Fruit fly (Drosophila melanogaster) whole organism, larva: Measurements from ENCODE around the gene BomT3.

Source experiments
- noc ChIP-seq: fragments of 200-800 bp; sonication (Bioruptor generic); optimal IDR thresholded peaks from 3 replicates; lab custom pipeline; 2019; ENCODE audit warnings: missing biosample characterization, mild to moderate bottlenecking, missing genetic modification characterization, moderate library complexity

Gene BomT3

dm6 chr3R:22086297-22086696 lies at the start of gene BomT3:
BomT3 (minus strand) TSS chr3R:22086397.
- no peak for TF ChIP-seq noc (tag; lab: Kevin White, UChicago)

dm6 chr3R:22135503-22135902 lies 49.3 kb upstream of the BomT3 start:
- no peak for TF ChIP-seq noc (tag; lab: Kevin White, UChicago)

- no peak for TF ChIP-seq noc (tag; lab: Kevin White, UChicago)
Observed at dm6 chr3R:22134462-22134861, 48.3 kb upstream of the BomT3 start.

- no peak for TF ChIP-seq noc (tag; lab: Kevin White, UChicago)
Observed at dm6 chr3R:22133337-22134014, 47.3 kb upstream of the BomT3 start, which contains the start of gene SKIP. SKIP (plus strand) TSS chr3R:22133830.

dm6 chr3R:22124863-22125262 lies 38.7 kb upstream of the BomT3 start:
- TF ChIP-seq noc (tag; lab: Kevin White, UChicago): no peak

- no peak for TF ChIP-seq noc (tag; lab: Kevin White, UChicago)
Observed at dm6 chr3R:22123347-22123746, 37.1 kb upstream of the BomT3 start.

dm6 chr3R:22121220-22121619 lies 35.0 kb upstream of the BomT3 start:
- TF ChIP-seq noc (tag; lab: Kevin White, UChicago): peak; percentile 75

- TF ChIP-seq noc (tag; lab: Kevin White, UChicago): no peak
Observed at dm6 chr3R:22119761-22120160, 33.6 kb upstream of the BomT3 start, which contains the start of gene CG42390. CG42390 (plus strand) TSS chr3R:22120061.

dm6 chr3R:22119354-22119753 lies 33.2 kb upstream of the BomT3 start, which contains the start of gene Ir94c:
Ir94c (minus strand) TSS chr3R:22119454.
- TF ChIP-seq noc (tag; lab: Kevin White, UChicago): no peak

dm6 chr3R:22117149-22117548 lies 31.0 kb upstream of the BomT3 start, which contains the start of gene Ir94b:
Ir94b (minus strand) TSS chr3R:22117249.
- no peak for TF ChIP-seq noc (tag; lab: Kevin White, UChicago)

- TF ChIP-seq noc (tag; lab: Kevin White, UChicago): no peak
Observed at dm6 chr3R:22113127-22113526, 26.9 kb upstream of the BomT3 start, which contains the start of gene Ir94a. Ir94a (plus strand) TSS chr3R:22113427.

dm6 chr3R:22108316-22108715 lies 22.1 kb upstream of the BomT3 start:
- no peak for TF ChIP-seq noc (tag; lab: Kevin White, UChicago)

- TF ChIP-seq noc (tag; lab: Kevin White, UChicago): no peak
Observed at dm6 chr3R:22103114-22103513, 16.9 kb upstream of the BomT3 start, which contains the start of gene CG13407. CG13407 (plus strand) TSS chr3R:22103414.

- TF ChIP-seq noc (tag; lab: Kevin White, UChicago): no peak
Observed at dm6 chr3R:22096893-22097292, 10.7 kb upstream of the BomT3 start.

dm6 chr3R:22093950-22094349 lies 7.8 kb upstream of the BomT3 start:
- no peak for TF ChIP-seq noc (tag; lab: Kevin White, UChicago)

- no peak for TF ChIP-seq noc (tag; lab: Kevin White, UChicago)
Observed at dm6 chr3R:22086775-22087174, 578 bp upstream of the BomT3 start, which contains the start of gene BomBc3. BomBc3 (plus strand) TSS chr3R:22087075.

- TF ChIP-seq noc (tag; lab: Kevin White, UChicago): no peak
Observed at dm6 chr3R:22080161-22080560, 6.0 kb downstream of the BomT3 start, which contains the start of gene CG13408. CG13408 (plus strand) TSS chr3R:22080382.
